Fruit fly (Drosophila melanogaster) whole organism, embryonic: ENCODE data around the gene CG9498.
A peak's percentile ranks its signal among the peaks of the same experiment; 100 is the strongest.

Source experiments
- Adf1 ChIP-seq: fragments of 200-800 bp; sonication (Bioruptor generic); IDR thresholded peaks from 2 replicates; pipeline ENCODE4 v1.3.6; 2022; ENCODE audit warnings: missing biosample characterization, missing genetic modification characterization
- CG11247 ChIP-seq: fragments of 200-800 bp; sonication (Bioruptor generic); IDR thresholded peaks from 2 replicates; pipeline ENCODE4 v1.3.6; 2022; ENCODE audit warnings: missing biosample characterization, missing genetic modification characterization
- CG12391 ChIP-seq: fragments of 200-800 bp; sonication (Bioruptor generic); optimal IDR thresholded peaks from 3 replicates; lab custom pipeline; 2018; ENCODE audit warnings: missing biosample characterization, mild to moderate bottlenecking, missing genetic modification characterization, moderate library complexity
- CG12942 ChIP-seq: fragments of 200-800 bp; sonication (Bioruptor generic); optimal IDR thresholded peaks from 3 replicates; lab custom pipeline; 2016; ENCODE audit warnings: missing biosample characterization, missing genetic modification characterization
- CG13894 ChIP-seq: fragments of 200-800 bp; sonication (Bioruptor generic); optimal IDR thresholded peaks from 3 replicates; lab custom pipeline; 2018; ENCODE audit warnings: missing biosample characterization, mild to moderate bottlenecking, missing genetic modification characterization, moderate library complexity
- CG14710 ChIP-seq: fragments of 200-800 bp; sonication (Bioruptor generic); optimal IDR thresholded peaks from 3 replicates; lab custom pipeline; 2019; ENCODE audit warnings: missing biosample characterization, mild to moderate bottlenecking, missing genetic modification characterization, moderate library complexity
- CG1529 ChIP-seq: fragments of 200-800 bp; sonication (Bioruptor generic); optimal IDR thresholded peaks from 3 replicates; lab custom pipeline; 2018; ENCODE audit warnings: missing biosample characterization, missing genetic modification characterization
- CG1602 ChIP-seq: fragments of 200-800 bp; sonication (Bioruptor generic); optimal IDR thresholded peaks from 3 replicates; lab custom pipeline; 2016; ENCODE audit warnings: missing biosample characterization, missing genetic modification characterization
- CG16863 ChIP-seq: fragments of 200-800 bp; sonication (Bioruptor generic); optimal IDR thresholded peaks from 3 replicates; lab custom pipeline; 2016; ENCODE audit warnings: missing biosample characterization, missing genetic modification characterization
- CG17328 ChIP-seq: fragments of 200-800 bp; sonication (Bioruptor generic); IDR thresholded peaks from 2 replicates; pipeline ENCODE4 v1.3.6; 2022; ENCODE audit warnings: missing biosample characterization, missing genetic modification characterization
- CG18262 ChIP-seq: fragments of 200-800 bp; optimal IDR thresholded peaks from 3 replicates; lab custom pipeline; 2019; ENCODE audit warnings: missing biosample characterization, mild to moderate bottlenecking, missing genetic modification characterization, moderate library complexity
- CG18599 ChIP-seq: fragments of 200-800 bp; sonication (Bioruptor generic); optimal IDR thresholded peaks from 3 replicates; lab custom pipeline; 2017; ENCODE audit warnings: missing biosample characterization, missing genetic modification characterization, mild to moderate bottlenecking, moderate library complexity, missing genetic modification reagents
- CG30403 ChIP-seq: fragments of 200-800 bp; sonication (Bioruptor generic); optimal IDR thresholded peaks from 3 replicates; lab custom pipeline; 2016; ENCODE audit warnings: missing biosample characterization, missing genetic modification characterization
- CG31388 ChIP-seq: fragments of 200-800 bp; sonication (Bioruptor generic); optimal IDR thresholded peaks from 2 replicates; lab custom pipeline; 2016; ENCODE audit warnings: missing biosample characterization, missing genetic modification characterization
- CG4820 ChIP-seq: fragments of 200-800 bp; sonication (Bioruptor generic); optimal IDR thresholded peaks from 3 replicates; lab custom pipeline; 2016; ENCODE audit warnings: missing biosample characterization, missing genetic modification characterization
- CG6254 ChIP-seq: fragments of 200-800 bp; sonication (Bioruptor generic); optimal IDR thresholded peaks from 3 replicates; lab custom pipeline; 2017; ENCODE audit warnings: mild to moderate bottlenecking, missing biosample characterization, missing genetic modification reagents, missing genetic modification characterization
- CG8765 ChIP-seq: fragments of 200-800 bp; sonication (Bioruptor generic); IDR thresholded peaks from 2 replicates; pipeline ENCODE4 v1.3.6; 2022; ENCODE audit warnings: missing biosample characterization, missing genetic modification characterization
- CG9876 ChIP-seq: fragments of 200-800 bp; sonication (Bioruptor generic); optimal IDR thresholded peaks from 2 replicates; lab custom pipeline; 2016; ENCODE audit warnings: missing biosample characterization, missing genetic modification characterization
- Drgx ChIP-seq: fragments of 200-800 bp; sonication (Bioruptor generic); IDR thresholded peaks from 2 replicates; pipeline ENCODE4 v1.3.6; 2022; ENCODE audit warnings: missing biosample characterization, missing genetic modification characterization
- Ets65A ChIP-seq: fragments of 200-800 bp; sonication (Bioruptor generic); peaks from one replicate; lab custom pipeline; 2016; ENCODE audit warnings: missing biosample characterization, missing genetic modification characterization
- Hr78 ChIP-seq, 2 experiments: fragments of 200-800 bp in 1 of 2; fragments of >200 bp in 1 of 2; sonication (Bioruptor generic) in 1 of 2; optimal IDR thresholded peaks; 2 replicates each; lab custom pipeline; 2017 to 2019; ENCODE audit warnings: missing biosample characterization in 2 of 2, missing genetic modification characterization in 2 of 2, mild to moderate bottlenecking in 1 of 2, moderate library complexity in 1 of 2
- Meics ChIP-seq: fragments of 200-800 bp; sonication (Bioruptor generic); optimal IDR thresholded peaks from 2 replicates; lab custom pipeline; 2017; ENCODE audit warnings: missing biosample characterization, mild to moderate bottlenecking, missing genetic modification characterization
- Mes4 ChIP-seq: fragments of 200-800 bp; sonication (Bioruptor generic); optimal IDR thresholded peaks from 2 replicates; lab custom pipeline; 2016; ENCODE audit warnings: missing biosample characterization, missing genetic modification characterization
- Myb ChIP-seq: fragments of 200-800 bp; sonication (Bioruptor generic); optimal IDR thresholded peaks from 2 replicates; lab custom pipeline; 2016; ENCODE audit warnings: missing biosample characterization, missing genetic modification characterization
- Nf-YC ChIP-seq: fragments of 200-800 bp; optimal IDR thresholded peaks from 3 replicates; lab custom pipeline; 2019; ENCODE audit warnings: missing biosample characterization, mild to moderate bottlenecking, missing genetic modification characterization, moderate library complexity
- bab2 ChIP-seq: fragments of 200-800 bp; sonication (Bioruptor generic); optimal IDR thresholded peaks from 2 replicates; lab custom pipeline; 2016; ENCODE audit warnings: missing biosample characterization, missing genetic modification characterization
- chif ChIP-seq, 2 experiments: fragments of 200-800 bp; sonication (Bioruptor generic); optimal IDR thresholded peaks; 3 replicates each; lab custom pipeline; 2016; ENCODE audit warnings: missing biosample characterization in 2 of 2, missing genetic modification characterization in 2 of 2
- cwo ChIP-seq: fragments of 200-800 bp; sonication (Bioruptor generic); optimal IDR thresholded peaks from 3 replicates; lab custom pipeline; 2017; ENCODE audit warnings: missing biosample characterization, missing genetic modification characterization, mild to moderate bottlenecking, moderate library complexity, missing genetic modification reagents
- disco-r ChIP-seq: fragments of 200-800 bp; sonication (Bioruptor generic); optimal IDR thresholded peaks from 2 replicates; lab custom pipeline; 2016; ENCODE audit warnings: missing biosample characterization, missing genetic modification characterization
- en ChIP-seq: fragments of 200-800 bp; sonication (Bioruptor generic); optimal IDR thresholded peaks from 2 replicates; lab custom pipeline; 2016; ENCODE audit warnings: missing biosample characterization, missing genetic modification characterization
- gfzf ChIP-seq: fragments of 200-800 bp; sonication (Bioruptor generic); optimal IDR thresholded peaks from 2 replicates; lab custom pipeline; 2016; ENCODE audit warnings: missing biosample characterization, mild to moderate bottlenecking, missing genetic modification characterization, moderate library complexity
- hbn ChIP-seq: fragments of 200-800 bp; sonication (Bioruptor generic); IDR thresholded peaks from 2 replicates; pipeline ENCODE4 v1.3.6; 2022; ENCODE audit warnings: missing biosample characterization, missing genetic modification characterization; ENCODE audit not compliant: partially characterized antibody
- ind ChIP-seq: fragments of 200-800 bp; sonication (Bioruptor generic); optimal IDR thresholded peaks from 3 replicates; lab custom pipeline; 2016; ENCODE audit warnings: missing biosample characterization, missing genetic modification characterization
- insv ChIP-seq, 2 experiments: fragments of 200-800 bp; sonication (Bioruptor generic); optimal IDR thresholded peaks; 3 replicates each; lab custom pipeline; 2016 to 2018; ENCODE audit warnings: missing biosample characterization in 2 of 2, missing genetic modification characterization in 2 of 2
- ken ChIP-seq: fragments of 200-800 bp; sonication (Bioruptor generic); IDR thresholded peaks from 3 replicates; pipeline ENCODE4 v1.3.6; 2022; ENCODE audit warnings: missing biosample characterization, missing genetic modification characterization
- odd ChIP-seq: fragments of 200-800 bp; sonication (Bioruptor generic); optimal IDR thresholded peaks from 2 replicates; lab custom pipeline; 2017; ENCODE audit warnings: missing biosample characterization, mild to moderate bottlenecking, missing genetic modification characterization
- pan ChIP-seq, 4 experiments: fragments of >200 bp in 3 of 4; fragments of 200-800 bp in 1 of 4; sonication (Bioruptor generic) in 1 of 4; optimal IDR thresholded peaks in 3 of 4; IDR thresholded peaks in 1 of 4; 2 replicates each; pipeline versions ENCODE4 v1.3.6 to Lab custom; 2017 to 2022; ENCODE audit warnings: missing biosample characterization in 2 of 4, missing genetic modification characterization in 2 of 4, mixed read lengths in 1 of 4
- shn ChIP-seq: fragments of 200-800 bp; sonication (Bioruptor generic); optimal IDR thresholded peaks from 3 replicates; lab custom pipeline; 2016; ENCODE audit warnings: missing biosample characterization, missing genetic modification characterization
- slou ChIP-seq: fragments of 200-800 bp; sonication (Bioruptor generic); optimal IDR thresholded peaks from 3 replicates; lab custom pipeline; 2016; ENCODE audit warnings: missing biosample characterization, missing genetic modification characterization
- sna ChIP-seq: fragments of 200-800 bp; sonication (Bioruptor generic); IDR thresholded peaks from 2 replicates; pipeline ENCODE4 v1.3.6; 2022; ENCODE audit warnings: missing biosample characterization, missing genetic modification characterization; ENCODE audit not compliant: partially characterized antibody
- tap ChIP-seq: fragments of 200-800 bp; optimal IDR thresholded peaks from 3 replicates; lab custom pipeline; 2019; ENCODE audit warnings: missing biosample characterization, mild to moderate bottlenecking, missing genetic modification characterization, moderate library complexity
- zen ChIP-seq: fragments of 200-800 bp; sonication (Bioruptor generic); optimal IDR thresholded peaks from 3 replicates; lab custom pipeline; 2018; ENCODE audit warnings: missing biosample characterization, mild to moderate bottlenecking, missing genetic modification characterization, moderate library complexity
- zen2 ChIP-seq: fragments of 200-800 bp; sonication (Bioruptor generic); IDR thresholded peaks from 3 replicates; pipeline ENCODE4 v1.3.6; 2022; ENCODE audit warnings: missing biosample characterization, missing genetic modification characterization; ENCODE audit not compliant: partially characterized antibody

Gene CG9498

dm6 chr2L:6356686-6357362, 6.0 kb upstream of the CG9498 start (continued):
- TF ChIP-seq CG14710 (tag; lab: Kevin White, UChicago), result peak; percentile 62

dm6 chr2L:6356134-6356533, 5.3 kb upstream of the CG9498 start:
- TF ChIP-seq en (GFP tag; lab: Kevin White, UChicago), result no peak
- TF ChIP-seq disco-r (GFP tag; lab: Kevin White, UChicago), result no peak
- TF ChIP-seq odd (GFP tag; lab: Kevin White, UChicago), result no peak
- peak; percentile 92 for TF ChIP-seq Ets65A
- no peak for TF ChIP-seq CG17328
- no peak for TF ChIP-seq Drgx (GFP tag; lab: Robert Waterston, UW)
- TF ChIP-seq, all 482 proteins: peak for 1

- TF ChIP-seq insv (GFP tag; optimal IDR thresholded peaks at IDR 0.05; lab: Kevin White, UChicago) (no peak), pan (optimal IDR thresholded peaks at IDR 0.05; lab: Kevin White, UChicago) (no peak), pan (GFP tag; optimal IDR thresholded peaks at IDR 0.05 in 1 of 2, IDR thresholded peaks at IDR 0.05 in 1 of 2) (no peak), CG31388 (GFP tag; lab: Kevin White, UChicago) (no peak), Adf1 (GFP tag; lab: Robert Waterston, UW) (no peak), zen (tag; lab: Kevin White, UChicago) (no peak), tap (tag; lab: Kevin White, UChicago) (no peak), sna (GFP tag; lab: Robert Waterston, UW) (no peak), Mes4 (GFP tag; lab: Kevin White, UChicago) (no peak), Nf-YC (tag; lab: Kevin White, UChicago) (no peak), CG18262 (no peak), CG16863 (GFP tag; lab: Kevin White, UChicago) (no peak), CG4820 (no peak), bab2 (GFP tag; lab: Kevin White, UChicago) (no peak)
These were observed 3.8 kb upstream of the CG9498 start, which contains the start of gene ppk14 for dm6 chr2L:6354656-6355055. TSS of gene ppk14 (plus strand) at chr2L:6354956.

dm6 chr2L:6354231-6354630, 3.4 kb upstream of the CG9498 start, which contains the start of gene ppk7:
TSS of gene ppk7 (minus strand) at chr2L:6354331.
- no peak for TF ChIP-seq shn (GFP tag; lab: Kevin White, UChicago)
- TF ChIP-seq CG30403 (GFP tag; lab: Kevin White, UChicago), result no peak
- no peak for TF ChIP-seq CG6254 (GFP tag; lab: Kevin White, UChicago)
- TF ChIP-seq CG1529, result no peak
- TF ChIP-seq CG1602 (GFP tag; lab: Kevin White, UChicago), result no peak
- TF ChIP-seq ken (GFP tag; lab: Robert Waterston, UW), result no peak
- no peak for TF ChIP-seq CG13894 (tag; lab: Kevin White, UChicago)
- TF ChIP-seq CG12942 (GFP tag; lab: Kevin White, UChicago), result no peak
- TF ChIP-seq CG12391, result no peak
- TF ChIP-seq CG8765 (GFP tag; lab: Robert Waterston, UW), result no peak
- no peak for TF ChIP-seq zen2
- TF ChIP-seq Meics (GFP tag; lab: Kevin White, UChicago), result no peak
- TF ChIP-seq gfzf (GFP tag; lab: Kevin White, UChicago), result no peak

- TF ChIP-seq chif (GFP tag; optimal IDR thresholded peaks at IDR 0.05; lab: Kevin White, UChicago), result peak; percentile 73 to 78
- TF ChIP-seq cwo (GFP tag; lab: Kevin White, UChicago), result peak; percentile 98
- TF ChIP-seq hbn, result no peak
- TF ChIP-seq Hr78 (GFP tag; optimal IDR thresholded peaks at IDR 0.05; lab: Kevin White, UChicago), result peak in 1 of 2 experiments; percentile 60
- TF ChIP-seq ind (GFP tag; lab: Kevin White, UChicago), result peak; percentile 85
- peak; percentile 47 for TF ChIP-seq CG9876 (GFP tag; lab: Kevin White, UChicago)
- TF ChIP-seq pan (optimal IDR thresholded peaks at IDR 0.05; lab: Kevin White, UChicago), result no peak
- TF ChIP-seq pan (GFP tag; optimal IDR thresholded peaks at IDR 0.05 in 1 of 2, IDR thresholded peaks at IDR 0.05 in 1 of 2), result peak in 1 of 2 experiments; percentile 78
- peak; percentile 92 for TF ChIP-seq CG18599 (GFP tag; lab: Kevin White, UChicago)
- TF ChIP-seq Myb (GFP tag; lab: Kevin White, UChicago), result peak; percentile 68
- no peak for TF ChIP-seq zen2
- TF ChIP-seq CG11247, result peak; percentile 81
- TF ChIP-seq slou (GFP tag; lab: Kevin White, UChicago), result peak; percentile 80
These were observed 962 bp upstream of the CG9498 start for dm6 chr2L:6351809-6352182.
